Fruit fly (Drosophila melanogaster): ENCODE results near the gene CG9692.

Gene CG9692

DNA sequence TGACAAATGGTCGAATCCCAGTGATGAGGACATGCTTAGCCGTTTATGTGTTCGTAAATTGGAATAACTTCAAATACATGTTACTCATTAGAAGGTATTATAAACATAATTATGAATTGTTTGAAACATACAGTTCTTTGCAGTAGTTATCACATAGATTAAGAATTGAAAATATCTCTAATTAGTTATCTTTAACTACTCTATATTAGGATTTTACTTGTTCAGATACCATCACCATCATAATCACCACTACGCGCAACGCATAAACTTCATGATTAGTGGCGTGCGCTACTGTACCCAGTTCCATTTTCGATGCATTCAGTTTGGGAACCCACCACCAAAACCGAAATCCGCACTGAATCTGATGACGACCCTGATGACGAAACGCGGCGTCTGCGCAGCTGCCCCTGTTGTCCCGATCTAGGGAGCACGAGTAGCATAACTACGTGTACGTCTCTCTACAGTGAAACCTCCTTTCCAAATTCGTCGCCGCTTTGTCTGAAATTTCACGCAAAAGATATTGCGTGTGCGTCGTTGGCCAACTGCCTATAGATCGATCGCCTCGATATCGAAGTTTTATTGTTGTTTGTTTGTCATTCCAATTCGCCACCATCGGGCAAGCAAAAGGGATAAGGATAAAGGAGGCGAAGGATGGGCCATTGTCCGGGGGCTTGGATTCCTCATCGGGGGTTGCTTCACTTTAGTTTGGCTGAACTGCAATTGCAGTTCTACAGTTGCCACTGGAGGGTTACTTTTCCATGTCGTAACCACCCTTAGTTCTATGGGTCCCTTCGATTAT lies 39.3 kb downstream of the CG9692 start (continued):
- TF ChIP-seq Blimp-1 (GFP tag; optimal IDR thresholded peaks at IDR 0.05) (peak; percentile 51), CG33557 (GFP tag; optimal IDR thresholded peaks at IDR 0.05) (peak; percentile 13), oc (tag; optimal IDR thresholded peaks at IDR 0.05) (peak; percentile 4), trem (tag; optimal IDR thresholded peaks at IDR 0.05) (peak; percentile 42), pros (GFP tag; optimal IDR thresholded peaks at IDR 0.05) (peak; percentile 99), nerfin-1 (tag; optimal IDR thresholded peaks at IDR 0.05) (peak; percentile 19), hth (optimal IDR thresholded peaks at IDR 0.05) (peak; percentile 58), CG4424 (GFP tag; optimal IDR thresholded peaks at IDR 0.05) (peak; percentile 25), toy (GFP tag; IDR thresholded peaks at IDR 0.05) (no peak), CG6854 (GFP tag; optimal IDR thresholded peaks at IDR 0.05) (no peak), CG6765 (GFP tag; optimal IDR thresholded peaks at IDR 0.05) (no peak), GATAe (GFP tag; conservative IDR thresholded peaks at IDR 0.05) (no peak), nmo (GFP tag; optimal IDR thresholded peaks at IDR 0.05) (peak; percentile 52), chif (GFP tag; optimal IDR thresholded peaks at IDR 0.05) (peak in 1 of 2 experiments; percentile 1), CG17328 (GFP tag; IDR thresholded peaks at IDR 0.05) (peak; percentile 31; the same call in 1 of the 2 replicates), CG3407 (GFP tag; optimal IDR thresholded peaks at IDR 0.05) (no peak), HLH3B (GFP tag; IDR thresholded peaks at IDR 0.05) (no peak), CG2199 (GFP tag; IDR thresholded peaks at IDR 0.05) (peak; percentile 59; the same call in 1 of the 3 replicates), CG2712 (tag; optimal IDR thresholded peaks at IDR 0.05) (peak; percentile 62), CG17359 (tag; optimal IDR thresholded peaks at IDR 0.05) (no peak), pb (GFP tag; optimal IDR thresholded peaks at IDR 0.05) (no peak), eve (GFP tag; optimal IDR thresholded peaks at IDR 0.05) (peak in 1 of 2 experiments; percentile 32), CG10979 (tag; optimal IDR thresholded peaks at IDR 0.05) (peak; percentile 79), HLHmδ (GFP tag; optimal IDR thresholded peaks at IDR 0.05) (peak; percentile 56), Oli (tag; optimal IDR thresholded peaks at IDR 0.05) (no peak), CG17361 (GFP tag; IDR thresholded peaks at IDR 0.05) (0 out of 3 replicates have a peak, but pooled peaks have one; percentile 37), CG4820 (GFP tag; optimal IDR thresholded peaks at IDR 0.05) (peak; percentile 99), D (optimal IDR thresholded peaks at IDR 0.05) (no peak), D (GFP tag; optimal IDR thresholded peaks at IDR 0.05) (peak; percentile 41)

DNA sequence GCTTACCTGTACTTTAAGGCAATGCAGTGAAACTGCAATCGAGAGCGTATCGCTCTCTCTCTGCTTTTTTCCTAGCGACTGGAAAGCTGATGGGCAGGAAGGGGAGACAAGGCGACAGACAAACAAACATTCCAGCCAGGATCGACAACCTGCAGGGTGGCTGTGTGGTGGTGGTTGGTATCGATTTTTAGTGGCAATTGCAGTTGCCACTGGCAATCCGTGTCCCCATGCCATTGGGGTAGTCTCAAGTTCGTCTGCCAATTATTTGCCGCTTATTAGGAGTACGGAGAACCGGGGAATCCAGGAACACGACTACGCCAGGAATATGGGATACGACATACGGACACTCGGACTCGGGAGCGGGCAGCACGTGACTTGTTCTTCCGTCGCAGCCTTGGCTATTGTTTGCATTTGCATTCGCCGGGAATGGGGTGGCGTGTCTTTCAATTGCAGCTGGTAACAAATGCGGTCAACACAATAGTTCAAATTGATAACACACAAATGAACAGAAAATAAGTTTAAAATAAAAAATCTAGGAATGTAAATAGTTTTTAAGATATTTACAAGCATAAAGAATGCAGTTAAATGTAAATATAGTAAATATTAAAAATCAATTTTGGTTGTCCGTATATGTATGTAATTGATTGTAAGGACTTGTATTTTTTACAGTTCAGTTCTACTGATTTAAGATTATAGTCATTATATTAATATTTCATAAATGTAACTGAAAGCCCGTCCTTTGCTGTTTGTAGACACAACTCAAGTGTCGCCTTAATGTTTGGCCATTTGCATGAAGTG lies 42.0 kb downstream of the CG9692 start:
- no peak for TF ChIP-seq nerfin-1 (tag; optimal IDR thresholded peaks at IDR 0.05)
- TF ChIP-seq Antp (GFP tag; optimal IDR thresholded peaks at IDR 0.05): no peak
- no peak for TF ChIP-seq otp (GFP tag; IDR thresholded peaks at IDR 0.05)
- no peak for TF ChIP-seq Chrac-16 (GFP tag; optimal IDR thresholded peaks at IDR 0.05)
- TF ChIP-seq ro (GFP tag; IDR thresholded peaks at IDR 0.05): no peak
- TF ChIP-seq Ada2b (GFP tag; IDR thresholded peaks at IDR 0.05): no peak
- TF ChIP-seq grn (GFP tag; optimal IDR thresholded peaks at IDR 0.05): no peak
- TF ChIP-seq Lhr (GFP tag; optimal IDR thresholded peaks at IDR 0.05): no peak
- no peak for TF ChIP-seq br (optimal IDR thresholded peaks at IDR 0.05)
- TF ChIP-seq CG8924 (tag; optimal IDR thresholded peaks at IDR 0.05): peak; percentile 37
- no peak for TF ChIP-seq C15 (GFP tag; IDR thresholded peaks at IDR 0.05)
- no peak for TF ChIP-seq zen2 (GFP tag; IDR thresholded peaks at IDR 0.05; ENCODE audit: partially characterized antibody)
- no peak for TF ChIP-seq CG11695 (GFP tag; IDR thresholded peaks at IDR 0.05)
- no peak for TF ChIP-seq CG7372 (GFP tag; IDR thresholded peaks at IDR 0.05)
- TF ChIP-seq CG14441 (GFP tag; IDR thresholded peaks at IDR 0.05): no peak
- TF ChIP-seq CG6254 (GFP tag; optimal IDR thresholded peaks at IDR 0.05): no peak
- no peak for TF ChIP-seq fu2 (GFP tag; optimal IDR thresholded peaks at IDR 0.05)
- no peak for TF ChIP-seq ftz-f1 (GFP tag; optimal IDR thresholded peaks at IDR 0.05)
- no peak for TF ChIP-seq PHDP (tag; optimal IDR thresholded peaks at IDR 0.05)
- TF ChIP-seq usp (GFP tag; optimal IDR thresholded peaks at IDR 0.05): no peak
- no peak for TF ChIP-seq cad (GFP tag; optimal IDR thresholded peaks at IDR 0.05)
- TF ChIP-seq CG2889 (GFP tag; IDR thresholded peaks at IDR 0.05): no peak

All from whole organism, embryonic.